Fruit fly (Drosophila melanogaster) whole organism, embryonic: ENCODE measurements around the gene Adh.

ENCODE experiments used
- CG11456 ChIP-seq: fragments of 200-800 bp; sonication (Bioruptor generic); IDR thresholded peaks from 3 replicates; pipeline ENCODE4 v1.3.6; 2022; ENCODE audit warnings: missing biosample characterization, missing genetic modification characterization
- CG13775 ChIP-seq: fragments of 200-800 bp; sonication (Bioruptor generic); optimal IDR thresholded peaks from 3 replicates; lab custom pipeline; 2017; ENCODE audit warnings: missing biosample characterization, mild to moderate bottlenecking, missing genetic modification characterization
- CG14050 ChIP-seq: fragments of 200-800 bp; sonication (Bioruptor generic); IDR thresholded peaks from 3 replicates; pipeline ENCODE4 v1.3.6; 2022; ENCODE audit warnings: missing biosample characterization, missing genetic modification characterization
- CG14860 ChIP-seq: fragments of 200-800 bp; sonication (Bioruptor generic); IDR thresholded peaks from 3 replicates; pipeline ENCODE4 v1.3.6; 2022; ENCODE audit warnings: missing biosample characterization, missing genetic modification characterization; ENCODE audit not compliant: partially characterized antibody
- CG15269 ChIP-seq: fragments of 200-800 bp; sonication (Bioruptor generic); optimal IDR thresholded peaks from 2 replicates; lab custom pipeline; 2018; ENCODE audit warnings: missing biosample characterization, mild to moderate bottlenecking, missing genetic modification characterization, moderate library complexity
- CG17568 ChIP-seq: fragments of 200-800 bp; sonication (Bioruptor generic); optimal IDR thresholded peaks from 2 replicates; lab custom pipeline; 2018; ENCODE audit warnings: missing biosample characterization, mild to moderate bottlenecking, missing genetic modification characterization, moderate library complexity
- CG2678 ChIP-seq: fragments of 200-800 bp; sonication (Bioruptor generic); optimal IDR thresholded peaks from 3 replicates; lab custom pipeline; 2019; ENCODE audit warnings: missing biosample characterization, mild to moderate bottlenecking, missing genetic modification characterization, moderate library complexity
- CG30020 ChIP-seq: fragments of 200-800 bp; optimal IDR thresholded peaks from 2 replicates; lab custom pipeline; 2019; ENCODE audit warnings: missing biosample characterization, mild to moderate bottlenecking, missing genetic modification characterization, moderate library complexity
- CG30431 ChIP-seq: fragments of 200-800 bp; sonication (Bioruptor generic); optimal IDR thresholded peaks from 2 replicates; lab custom pipeline; 2017; ENCODE audit warnings: missing biosample characterization, missing genetic modification characterization
- CG4404 ChIP-seq: fragments of 200-800 bp; sonication (Bioruptor generic); IDR thresholded peaks from 2 replicates; pipeline ENCODE4 v1.3.6; 2022; ENCODE audit warnings: missing biosample characterization, missing genetic modification characterization
- CG6689 ChIP-seq: fragments of 200-800 bp; sonication (Bioruptor generic); IDR thresholded peaks from 2 replicates; pipeline ENCODE4 v1.3.6; 2022; ENCODE audit warnings: missing biosample characterization, missing genetic modification characterization
- CG8089 ChIP-seq: fragments of 200-800 bp; sonication (Bioruptor generic); optimal IDR thresholded peaks from 3 replicates; lab custom pipeline; 2016; ENCODE audit warnings: missing biosample characterization, missing genetic modification characterization
- CG8290 ChIP-seq, 3 experiments: fragments of 200-800 bp; sonication (Bioruptor generic); optimal IDR thresholded peaks; 2 replicates each; lab custom pipeline; 2016 to 2019; ENCODE audit warnings: missing biosample characterization in 3 of 3, missing genetic modification characterization in 3 of 3, mild to moderate bottlenecking in 2 of 3, moderate library complexity in 1 of 3
- CG9932 ChIP-seq: fragments of 200-800 bp; sonication (Bioruptor generic); IDR thresholded peaks from 2 replicates; pipeline ENCODE4 v1.3.6; 2022; ENCODE audit warnings: missing biosample characterization, missing genetic modification characterization
- Camta ChIP-seq: fragments of 200-800 bp; sonication (Bioruptor generic); optimal IDR thresholded peaks from 2 replicates; lab custom pipeline; 2016; ENCODE audit warnings: missing biosample characterization, missing genetic modification characterization
- D ChIP-seq, 2 experiments: fragments of 200-800 bp in 1 of 2; fragments of >200 bp in 1 of 2; sonication (Bioruptor generic) in 1 of 2; optimal IDR thresholded peaks; 2 replicates in 1 of 2; 3 replicates in 1 of 2; lab custom pipeline; 2017; ENCODE audit warnings: mild to moderate bottlenecking in 1 of 2, missing biosample characterization in 1 of 2, missing genetic modification characterization in 1 of 2, missing genetic modification reagents in 1 of 2
- D19A ChIP-seq: fragments of 200-800 bp; optimal IDR thresholded peaks from 3 replicates; lab custom pipeline; 2019; ENCODE audit warnings: missing biosample characterization, mild to moderate bottlenecking, missing genetic modification characterization, moderate library complexity
- D19B ChIP-seq: fragments of 200-800 bp; sonication (Bioruptor generic); optimal IDR thresholded peaks from 2 replicates; lab custom pipeline; 2017; ENCODE audit warnings: missing biosample characterization, mild to moderate bottlenecking, missing genetic modification characterization
- Drgx ChIP-seq: fragments of 200-800 bp; sonication (Bioruptor generic); IDR thresholded peaks from 2 replicates; pipeline ENCODE4 v1.3.6; 2022; ENCODE audit warnings: missing biosample characterization, missing genetic modification characterization
- Fer2 ChIP-seq: fragments of 200-800 bp; sonication (Bioruptor generic); optimal IDR thresholded peaks from 2 replicates; lab custom pipeline; 2018; ENCODE audit warnings: missing biosample characterization, mild to moderate bottlenecking, missing genetic modification characterization, moderate library complexity
- Hr39 ChIP-seq: fragments of >200 bp; optimal IDR thresholded peaks from 2 replicates; lab custom pipeline; 2017
- Max ChIP-seq: fragments of 200-800 bp; sonication (Bioruptor generic); optimal IDR thresholded peaks from 2 replicates; lab custom pipeline; 2016; ENCODE audit warnings: missing biosample characterization, mild to moderate bottlenecking, missing genetic modification characterization
- NfI ChIP-seq: fragments of 200-800 bp; sonication (Bioruptor generic); optimal IDR thresholded peaks from 3 replicates; lab custom pipeline; 2018; ENCODE audit warnings: missing biosample characterization, mild to moderate bottlenecking, missing genetic modification characterization, moderate library complexity
- Oli ChIP-seq: fragments of 200-800 bp; sonication (Bioruptor generic); optimal IDR thresholded peaks from 2 replicates; lab custom pipeline; 2018; ENCODE audit warnings: missing biosample characterization, mild to moderate bottlenecking, missing genetic modification characterization, moderate library complexity
- Pdp1 ChIP-seq, 2 experiments: fragments of 200-800 bp; sonication (Bioruptor generic); optimal IDR thresholded peaks; 3 replicates each; lab custom pipeline; 2016; ENCODE audit warnings: missing biosample characterization in 2 of 2, missing genetic modification characterization in 2 of 2, mild to moderate bottlenecking in 1 of 2, moderate library complexity in 1 of 2
- Spps ChIP-seq: fragments of 200-800 bp; sonication (Bioruptor generic); optimal IDR thresholded peaks from 2 replicates; lab custom pipeline; 2018; ENCODE audit warnings: missing biosample characterization, mild to moderate bottlenecking, missing genetic modification characterization
- Vsx1 ChIP-seq: fragments of 200-800 bp; sonication (Bioruptor generic); optimal IDR thresholded peaks from 2 replicates; lab custom pipeline; 2017; ENCODE audit warnings: missing biosample characterization, mild to moderate bottlenecking, missing genetic modification characterization, missing genetic modification reagents
- ash1 ChIP-seq: fragments of 200-800 bp; sonication (Bioruptor generic); optimal IDR thresholded peaks from 2 replicates; lab custom pipeline; 2018; ENCODE audit warnings: missing biosample characterization, mild to moderate bottlenecking, missing genetic modification characterization
- bcd ChIP-seq: fragments of 200-800 bp; sonication (Bioruptor generic); optimal IDR thresholded peaks from 2 replicates; lab custom pipeline; 2017; ENCODE audit warnings: missing biosample characterization, mild to moderate bottlenecking, missing genetic modification characterization
- cad ChIP-seq: fragments of >200 bp; optimal IDR thresholded peaks from 2 replicates; lab custom pipeline; 2017; ENCODE audit warnings: missing biosample characterization, missing genetic modification characterization
- caup ChIP-seq: fragments of 200-800 bp; sonication (Bioruptor generic); optimal IDR thresholded peaks from 3 replicates; lab custom pipeline; 2017; ENCODE audit warnings: missing biosample characterization, mild to moderate bottlenecking, missing genetic modification characterization, moderate library complexity; ENCODE audit not compliant: severe bottlenecking
- cg ChIP-seq: fragments of 200-800 bp; sonication (Bioruptor generic); optimal IDR thresholded peaks from 3 replicates; lab custom pipeline; 2019; ENCODE audit warnings: missing biosample characterization, mild to moderate bottlenecking, missing genetic modification characterization, moderate library complexity
- ci ChIP-seq: fragments of 200-800 bp; sonication (Bioruptor generic); IDR thresholded peaks from 3 replicates; pipeline ENCODE4 v1.3.6; 2022; ENCODE audit warnings: missing biosample characterization, missing genetic modification characterization
- dan ChIP-seq: fragments of 200-800 bp; sonication (Bioruptor generic); IDR thresholded peaks from 2 replicates; pipeline ENCODE4 v1.3.6; 2022; ENCODE audit warnings: missing biosample characterization, missing genetic modification characterization
- dmrt11E ChIP-seq: fragments of 200-800 bp; sonication (Bioruptor generic); optimal IDR thresholded peaks from 3 replicates; lab custom pipeline; 2018; ENCODE audit warnings: missing biosample characterization, mild to moderate bottlenecking, missing genetic modification characterization, moderate library complexity
- ind ChIP-seq: fragments of 200-800 bp; sonication (Bioruptor generic); optimal IDR thresholded peaks from 3 replicates; lab custom pipeline; 2016; ENCODE audit warnings: missing biosample characterization, missing genetic modification characterization
- kah ChIP-seq: fragments of 200-800 bp; sonication (Bioruptor generic); optimal IDR thresholded peaks from 2 replicates; lab custom pipeline; 2018; ENCODE audit warnings: missing biosample characterization, mild to moderate bottlenecking, missing genetic modification characterization
- mirr ChIP-seq: fragments of 200-800 bp; sonication (Bioruptor generic); optimal IDR thresholded peaks from 3 replicates; lab custom pipeline; 2018; ENCODE audit warnings: missing biosample characterization, mild to moderate bottlenecking, missing genetic modification characterization
- nom ChIP-seq: fragments of 200-800 bp; sonication (Bioruptor generic); optimal IDR thresholded peaks from 2 replicates; lab custom pipeline; 2017; ENCODE audit warnings: missing biosample characterization, missing genetic modification characterization, mild to moderate bottlenecking, moderate library complexity, missing genetic modification reagents
- oc ChIP-seq: fragments of 200-800 bp; sonication (Bioruptor generic); optimal IDR thresholded peaks from 2 replicates; lab custom pipeline; 2018; ENCODE audit warnings: missing biosample characterization, mild to moderate bottlenecking, missing genetic modification characterization, moderate library complexity
- pzg ChIP-seq: fragments of 200-800 bp; sonication (Bioruptor generic); optimal IDR thresholded peaks from 3 replicates; lab custom pipeline; 2018; ENCODE audit warnings: missing biosample characterization, mild to moderate bottlenecking, missing genetic modification characterization, moderate library complexity
- repo ChIP-seq: fragments of 200-800 bp; sonication (Bioruptor generic); optimal IDR thresholded peaks from 2 replicates; lab custom pipeline; 2016; ENCODE audit warnings: missing biosample characterization, missing genetic modification characterization
- sna ChIP-seq: fragments of 200-800 bp; sonication (Bioruptor generic); IDR thresholded peaks from 2 replicates; pipeline ENCODE4 v1.3.6; 2022; ENCODE audit warnings: missing biosample characterization, missing genetic modification characterization; ENCODE audit not compliant: partially characterized antibody
- sqz ChIP-seq: fragments of 200-800 bp; sonication (Bioruptor generic); optimal IDR thresholded peaks from 3 replicates; lab custom pipeline; 2018; ENCODE audit warnings: missing biosample characterization, mild to moderate bottlenecking, missing genetic modification characterization
- tap ChIP-seq: fragments of 200-800 bp; optimal IDR thresholded peaks from 3 replicates; lab custom pipeline; 2019; ENCODE audit warnings: missing biosample characterization, mild to moderate bottlenecking, missing genetic modification characterization, moderate library complexity
- tgo ChIP-seq: fragments of 200-800 bp; sonication (Bioruptor generic); IDR thresholded peaks from 3 replicates; pipeline ENCODE4 v1.3.6; 2022; ENCODE audit warnings: missing biosample characterization, missing genetic modification characterization
- usp ChIP-seq: fragments of >200 bp; optimal IDR thresholded peaks from 2 replicates; lab custom pipeline; 2017; ENCODE audit warnings: missing biosample characterization, missing genetic modification characterization

The Adh gene

DNA sequence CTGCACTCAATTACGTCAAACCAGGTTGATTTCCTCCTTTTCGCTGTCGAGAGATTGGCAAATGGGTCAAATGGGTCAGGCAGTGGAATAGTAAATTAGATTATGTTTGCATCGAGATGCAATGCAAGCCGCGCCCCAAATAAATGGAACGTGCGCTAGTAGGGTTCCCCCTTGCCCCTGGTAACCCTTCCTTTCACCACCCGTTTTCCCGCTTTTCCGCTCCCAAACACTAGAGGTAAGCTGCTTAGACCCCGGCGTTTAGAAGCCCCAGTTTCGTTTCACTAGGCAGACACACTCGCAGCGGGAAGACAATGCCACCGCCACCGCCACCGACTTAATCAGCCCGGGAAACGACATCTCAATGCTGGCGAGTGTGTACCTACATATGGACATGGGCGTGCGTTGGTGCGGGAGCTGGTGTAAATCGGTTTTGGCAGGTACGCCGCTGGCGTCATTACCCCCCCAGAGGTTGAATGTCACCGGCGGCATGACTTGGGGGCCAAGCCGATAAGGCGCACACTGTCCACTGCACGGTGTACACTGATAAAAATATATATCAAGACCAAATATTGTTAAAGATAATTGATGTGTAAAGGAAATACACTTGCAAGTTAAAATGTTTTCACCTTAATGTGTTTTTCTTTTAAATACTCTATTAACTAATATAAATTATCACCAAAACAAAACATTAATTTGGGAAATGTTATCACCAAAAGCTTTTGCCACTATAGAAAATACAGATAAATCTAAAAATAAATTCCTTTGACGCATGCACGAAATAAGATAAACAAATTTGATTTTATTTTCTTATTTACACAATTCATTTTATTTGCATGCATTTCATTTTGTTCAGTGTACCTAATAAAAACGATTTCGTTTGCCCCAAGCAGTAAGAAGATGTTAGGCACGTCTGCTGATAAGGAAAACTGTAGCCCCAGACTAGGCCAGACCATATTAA, 2.1 kb upstream of the Adh start (continued):
- TF ChIP-seq tgo (GFP tag; lab: Robert Waterston, UW), result peak; percentile 70; the same call in 2 of the 3 replicates
- TF ChIP-seq bcd (GFP tag; lab: Kevin White, UChicago), result peak; percentile 82
- no peak for TF ChIP-seq CG8290 (GFP tag; optimal IDR thresholded peaks at IDR 0.05; lab: Kevin White, UChicago)
- TF ChIP-seq CG8290 (tag; optimal IDR thresholded peaks at IDR 0.05; lab: Kevin White, UChicago), result peak in 1 of 2 experiments; percentile 72
- TF ChIP-seq Oli (tag; lab: Kevin White, UChicago), result peak; percentile 90
- no peak for TF ChIP-seq usp (GFP tag; lab: Kevin White, UChicago)
- peak; percentile 57; the same call in 1 of the 3 replicates for TF ChIP-seq ci
- peak; percentile 88 for TF ChIP-seq CG15269 (tag; lab: Kevin White, UChicago)
- TF ChIP-seq CG8089 (GFP tag; lab: Kevin White, UChicago), result peak; percentile 28
- peak; percentile 40 for TF ChIP-seq Max (GFP tag; lab: Kevin White, UChicago)
- no peak for TF ChIP-seq dan
- peak; percentile 85 for TF ChIP-seq D19A
- TF ChIP-seq tap (tag; lab: Kevin White, UChicago), result peak; percentile 77
- TF ChIP-seq CG14860, result no peak
- TF ChIP-seq sqz, result peak; percentile 75
- TF ChIP-seq D (optimal IDR thresholded peaks at IDR 0.05; lab: Kevin White, UChicago), result no peak
- peak; percentile 83 for TF ChIP-seq D (GFP tag; optimal IDR thresholded peaks at IDR 0.05; lab: Kevin White, UChicago)
- TF ChIP-seq CG13775 (GFP tag; lab: Kevin White, UChicago), result peak; percentile 85
- TF ChIP-seq CG4404 (GFP tag; lab: Robert Waterston, UW), result peak; percentile 21; the same call in 1 of the 2 replicates
- peak; percentile 86 for TF ChIP-seq dmrt11E (tag; lab: Kevin White, UChicago)
- peak in 1 of 2 experiments; percentile 52 for TF ChIP-seq Pdp1 (GFP tag; optimal IDR thresholded peaks at IDR 0.05; lab: Kevin White, UChicago)
- peak; percentile 56; the same call in 2 of the 3 replicates for TF ChIP-seq CG14050 (GFP tag; lab: Robert Waterston, UW)
- peak; percentile 54 for TF ChIP-seq mirr (GFP tag; lab: Kevin White, UChicago)
- peak; percentile 67 for TF ChIP-seq Fer2 (tag; lab: Kevin White, UChicago)
- TF ChIP-seq oc (tag; lab: Kevin White, UChicago), result peak; percentile 53
- TF ChIP-seq nom (GFP tag; lab: Kevin White, UChicago), result no peak
- TF ChIP-seq CG30020 (tag; lab: Kevin White, UChicago), result peak; percentile 53
- TF ChIP-seq sna (GFP tag; lab: Robert Waterston, UW), result no peak
- TF ChIP-seq repo (GFP tag; lab: Kevin White, UChicago), result no peak
- peak; percentile 78 for TF ChIP-seq ind (GFP tag; lab: Kevin White, UChicago)
- peak; percentile 57 for TF ChIP-seq CG9932 (GFP tag; lab: Robert Waterston, UW)
- TF ChIP-seq Drgx (GFP tag; lab: Robert Waterston, UW), result no peak
- peak; percentile 76 for TF ChIP-seq CG6689
- peak; percentile 64 for TF ChIP-seq CG30431
- peak; percentile 22 for TF ChIP-seq Vsx1 (GFP tag; lab: Kevin White, UChicago)
- TF ChIP-seq pzg (GFP tag; lab: Kevin White, UChicago), result no peak
- no peak for TF ChIP-seq Hr39 (lab: Kevin White, UChicago)
- TF ChIP-seq NfI (GFP tag; lab: Kevin White, UChicago), result peak; percentile 74
- TF ChIP-seq Spps (tag; lab: Kevin White, UChicago), result peak; percentile 71
- TF ChIP-seq CG2678, result peak; percentile 95
- TF ChIP-seq kah (GFP tag; lab: Kevin White, UChicago), result peak; percentile 67
- no peak for TF ChIP-seq cg (GFP tag; lab: Kevin White, UChicago)
- TF ChIP-seq CG17568 (GFP tag; lab: Kevin White, UChicago), result peak; percentile 66
- TF ChIP-seq ash1 (GFP tag; lab: Kevin White, UChicago), result no peak
- TF ChIP-seq Camta (GFP tag; lab: Kevin White, UChicago), result peak; percentile 3
- TF ChIP-seq CG11456, result no peak
- TF ChIP-seq caup (GFP tag; lab: Kevin White, UChicago), result peak; percentile 67
- peak; percentile 60 for TF ChIP-seq D19B (GFP tag; lab: Kevin White, UChicago)
- TF ChIP-seq cad (GFP tag; lab: Kevin White, UChicago), result no peak
